Worm (Caenorhabditis elegans) whole organism, L3 larva: Measurements from ENCODE around the gene abu-10.

Source experiments
- ZK546.5 ChIP-seq: sonication (generic microtip); optimal IDR thresholded peaks from 2 replicates; lab custom pipeline; 2017; ENCODE audit warnings: missing biosample characterization, missing genetic modification characterization
- aly-2 ChIP-seq: fragments of 150-350 bp; optimal IDR thresholded peaks from 2 replicates; lab custom pipeline; 2014; ENCODE audit warnings: missing biosample characterization, missing genetic modification characterization
- ama-1 ChIP-seq: fragments of 150-350 bp; optimal IDR thresholded peaks from 2 replicates; lab custom pipeline; 2018
- daf-12 ChIP-seq: fragments of 150-350 bp; optimal IDR thresholded peaks from 2 replicates; lab custom pipeline; 2014; ENCODE audit warnings: missing biosample characterization, missing genetic modification reagents, missing genetic modification characterization
- lin-39 ChIP-seq: fragments of 150-350 bp; optimal IDR thresholded peaks from 2 replicates; lab custom pipeline; 2018; ENCODE audit warnings: missing biosample characterization, missing genetic modification reagents, missing genetic modification characterization
- mdl-1 ChIP-seq: fragments of 150-350 bp; optimal IDR thresholded peaks from 2 replicates; lab custom pipeline; 2014; ENCODE audit warnings: missing biosample characterization, missing genetic modification characterization
- nhr-11 ChIP-seq: fragments of 150-350 bp; optimal IDR thresholded peaks from 2 replicates; lab custom pipeline; 2014; ENCODE audit warnings: missing biosample characterization, missing genetic modification characterization
- nhr-12 ChIP-seq: fragments of 150-350 bp; optimal IDR thresholded peaks from 2 replicates; lab custom pipeline; 2014; ENCODE audit warnings: missing biosample characterization, missing genetic modification characterization
- nhr-23 ChIP-seq: fragments of 150-350 bp; optimal IDR thresholded peaks from 2 replicates; lab custom pipeline; 2014; ENCODE audit warnings: missing biosample characterization, missing genetic modification reagents, missing genetic modification characterization
- nhr-76 ChIP-seq: fragments of 150-350 bp; sonication (generic microtip); optimal IDR thresholded peaks from 5 replicates; lab custom pipeline; 2014; ENCODE audit warnings: missing biosample characterization, missing genetic modification characterization

DNA sequence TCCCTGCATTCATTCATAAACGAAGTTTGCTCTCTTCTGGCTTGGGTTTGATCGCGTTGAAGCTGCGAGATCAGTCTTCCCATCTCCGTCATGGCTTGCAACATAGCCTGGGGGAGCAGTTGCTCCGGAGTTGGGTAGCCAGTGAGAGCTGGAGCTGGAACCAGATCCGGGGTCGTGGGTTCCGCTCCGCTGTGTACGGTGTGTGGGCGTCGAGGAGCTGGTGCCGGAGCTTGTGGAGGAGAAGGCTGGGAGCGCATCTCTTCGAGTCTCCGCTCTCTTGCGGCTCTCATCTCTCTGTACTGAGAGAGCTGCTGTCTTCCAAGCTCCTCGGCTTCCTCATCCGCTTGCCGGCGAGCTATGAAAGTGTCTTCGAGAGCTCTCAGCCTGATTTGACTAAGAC, 45.5 kb upstream of the abu-10 start:
- TF ChIP-seq daf-12 (tag; lab: Kevin White, UChicago) (no peak), nhr-12 (tag; lab: Kevin White, UChicago) (no peak), aly-2 (tag; lab: Kevin White, UChicago) (no peak), ama-1 (lab: Kevin White, UChicago) (no peak), nhr-76 (tag; lab: Kevin White, UChicago) (no peak), lin-39 (tag; lab: Kevin White, UChicago) (no peak), nhr-23 (tag; lab: Kevin White, UChicago) (no peak), nhr-11 (tag; lab: Kevin White, UChicago) (no peak), ZK546.5 (tag; lab: Kevin White, UChicago) (no peak), mdl-1 (tag; lab: Kevin White, UChicago) (no peak)
